Worm (Caenorhabditis elegans) whole organism, midembryonic: ENCODE data around the gene F14F7.5.
A peak's percentile ranks its signal among the peaks of the same experiment; 100 is the strongest.

Experiments
- T22C8.4 ChIP-seq: fragments of 200-800 bp; sonication (Bioruptor generic); IDR thresholded peaks from 2 replicates; pipeline ENCODE4 v1.3.6; 2022; ENCODE audit warnings: missing genetic modification characterization, missing compliant biosample characterization
- cog-1 ChIP-seq: sonication (generic microtip); optimal IDR thresholded peaks from 2 replicates; lab custom pipeline; 2016; ENCODE audit warnings: missing genetic modification characterization, missing compliant biosample characterization
- flt-1 ChIP-seq: fragments of 200-800 bp; sonication (Bioruptor generic); IDR thresholded peaks from 2 replicates; pipeline ENCODE4 v1.3.6; 2022; ENCODE audit warnings: missing genetic modification characterization, missing compliant biosample characterization
- klf-2 ChIP-seq: fragments of 200-800 bp; sonication (Bioruptor generic); conservative IDR thresholded peaks from 2 replicates; pipeline ENCODE4 v1.3.6; 2022; ENCODE audit warnings: missing genetic modification reagents, missing genetic modification characterization, missing compliant biosample characterization
- med-1 ChIP-seq: sonication (generic microtip); optimal IDR thresholded peaks from 2 replicates; lab custom pipeline; 2017; ENCODE audit warnings: missing genetic modification characterization, mild to moderate bottlenecking, missing compliant biosample characterization, antibody characterized with exemption, missing genetic modification reagents; ENCODE audit not compliant: insufficient read depth
- ref-1 ChIP-seq: fragments of 200-800 bp; sonication (Bioruptor generic); conservative IDR thresholded peaks from 2 replicates; pipeline ENCODE4 v1.3.6; 2022; ENCODE audit warnings: missing genetic modification reagents, missing genetic modification characterization, missing compliant biosample characterization
- tab-1 ChIP-seq: fragments of 200-800 bp; sonication (Bioruptor generic); IDR thresholded peaks from 2 replicates; pipeline ENCODE4 v1.3.6; 2022; ENCODE audit warnings: missing genetic modification characterization, missing compliant biosample characterization
- ztf-23 ChIP-seq: fragments of 200-800 bp; sonication (Bioruptor generic); IDR thresholded peaks from 2 replicates; pipeline ENCODE4 v1.3.6; 2022; ENCODE audit warnings: missing genetic modification reagents, missing genetic modification characterization, missing compliant biosample characterization
- ztf-29 ChIP-seq: fragments of 200-800 bp; sonication (Bioruptor generic); IDR thresholded peaks from 2 replicates; pipeline ENCODE4 v1.3.6; 2022; ENCODE audit warnings: missing genetic modification reagents, missing genetic modification characterization, missing compliant biosample characterization

F14F7.5 gene

ce11 chrIII:13070548-13071050 is 38.8 kb downstream of the F14F7.5 start, which contains the start of gene Y39E4B.6:
Gene Y39E4B.6, plus strand, starts transcription at chrIII:13070756.
- no peak for TF ChIP-seq klf-2 (GFP tag; lab: Robert Waterston, UW)
- TF ChIP-seq T22C8.4 (GFP tag; lab: Robert Waterston, UW): peak; percentile 56; the same call in 1 of the 2 replicates
- TF ChIP-seq ref-1 (GFP tag; lab: Robert Waterston, UW): no peak
- peak; percentile 98 for TF ChIP-seq cog-1
- peak; percentile 91 for TF ChIP-seq flt-1 (GFP tag; lab: Robert Waterston, UW)
- peak; percentile 86 for TF ChIP-seq ztf-23 (GFP tag; lab: Robert Waterston, UW)
- peak; percentile 81; the same call in 1 of the 2 replicates for TF ChIP-seq ztf-29 (GFP tag; lab: Robert Waterston, UW)
- no peak for TF ChIP-seq tab-1 (GFP tag; lab: Robert Waterston, UW)
- peak; percentile 3 for TF ChIP-seq med-1 (GFP tag; lab: Kevin White, UChicago)

ce11 chrIII:13071432-13072259 is 39.8 kb downstream of the F14F7.5 start:
- no peak for TF ChIP-seq med-1 (GFP tag; lab: Kevin White, UChicago)
- TF ChIP-seq flt-1 (GFP tag; lab: Robert Waterston, UW): 0 out of 2 replicates have a peak, but pooled peaks have one; percentile 17
